Fruit fly (Drosophila melanogaster) whole organism, embryonic: Measurements from ENCODE around the gene Tssk.

Source experiments
- Bdp1 ChIP-seq: fragments of 200-800 bp; sonication (Bioruptor generic); optimal IDR thresholded peaks from 3 replicates; lab custom pipeline; 2016; ENCODE audit warnings: missing biosample characterization, missing genetic modification characterization
- Bgb ChIP-seq: fragments of 200-800 bp; sonication (Bioruptor generic); IDR thresholded peaks from 2 replicates; pipeline ENCODE4 v1.3.6; 2022; ENCODE audit warnings: missing biosample characterization, missing genetic modification characterization; ENCODE audit not compliant: partially characterized antibody
- CG10209 ChIP-seq: fragments of 200-800 bp; sonication (Bioruptor generic); optimal IDR thresholded peaks from 3 replicates; lab custom pipeline; 2017; ENCODE audit warnings: missing biosample characterization, mild to moderate bottlenecking, missing genetic modification characterization, missing genetic modification reagents
- CG10267 ChIP-seq: fragments of 200-800 bp; sonication (Bioruptor generic); optimal IDR thresholded peaks from 2 replicates; lab custom pipeline; 2018; ENCODE audit warnings: missing biosample characterization, mild to moderate bottlenecking, missing genetic modification characterization, moderate library complexity
- CG10654 ChIP-seq: fragments of 200-800 bp; sonication (Bioruptor generic); optimal IDR thresholded peaks from 2 replicates; lab custom pipeline; 2016; ENCODE audit warnings: missing biosample characterization, missing genetic modification characterization
- CG11398 ChIP-seq: fragments of 200-800 bp; sonication (Bioruptor generic); optimal IDR thresholded peaks from 2 replicates; lab custom pipeline; 2016; ENCODE audit warnings: missing biosample characterization, missing genetic modification characterization
- CG11696 ChIP-seq: fragments of 200-800 bp; sonication (Bioruptor generic); IDR thresholded peaks from 2 replicates; pipeline ENCODE4 v1.3.6; 2022; ENCODE audit warnings: missing biosample characterization, missing genetic modification characterization
- CG12299 ChIP-seq: fragments of 200-800 bp; sonication (Bioruptor generic); optimal IDR thresholded peaks from 2 replicates; lab custom pipeline; 2018; ENCODE audit warnings: missing biosample characterization, mild to moderate bottlenecking, missing genetic modification characterization
- CG1233 ChIP-seq: fragments of 200-800 bp; sonication (Bioruptor generic); optimal IDR thresholded peaks from 4 replicates; lab custom pipeline; 2018; ENCODE audit warnings: missing biosample characterization, mild to moderate bottlenecking, missing genetic modification characterization
- CG12659 ChIP-seq: fragments of 200-800 bp; sonication (Bioruptor generic); optimal IDR thresholded peaks from 3 replicates; lab custom pipeline; 2017; ENCODE audit warnings: mild to moderate bottlenecking, missing biosample characterization, missing genetic modification reagents, missing genetic modification characterization
- CG13123 ChIP-seq: fragments of 200-800 bp; sonication (Bioruptor generic); optimal IDR thresholded peaks from 2 replicates; lab custom pipeline; 2016; ENCODE audit warnings: missing biosample characterization, missing genetic modification characterization
- CG13775 ChIP-seq: fragments of 200-800 bp; sonication (Bioruptor generic); optimal IDR thresholded peaks from 3 replicates; lab custom pipeline; 2017; ENCODE audit warnings: missing biosample characterization, mild to moderate bottlenecking, missing genetic modification characterization
- CG14441 ChIP-seq: fragments of 200-800 bp; sonication (Bioruptor generic); IDR thresholded peaks from 2 replicates; pipeline ENCODE4 v1.3.6; 2022; ENCODE audit warnings: missing biosample characterization, missing genetic modification characterization
- CG14710 ChIP-seq: fragments of 200-800 bp; sonication (Bioruptor generic); optimal IDR thresholded peaks from 3 replicates; lab custom pipeline; 2019; ENCODE audit warnings: missing biosample characterization, mild to moderate bottlenecking, missing genetic modification characterization, moderate library complexity
- CG1602 ChIP-seq: fragments of 200-800 bp; sonication (Bioruptor generic); optimal IDR thresholded peaks from 3 replicates; lab custom pipeline; 2016; ENCODE audit warnings: missing biosample characterization, missing genetic modification characterization
- CG17385 ChIP-seq: fragments of 200-800 bp; sonication (Bioruptor generic); optimal IDR thresholded peaks from 3 replicates; lab custom pipeline; 2018; ENCODE audit warnings: missing biosample characterization, mild to moderate bottlenecking, missing genetic modification characterization
- CG18476 ChIP-seq: fragments of 200-800 bp; sonication (Bioruptor generic); optimal IDR thresholded peaks from 2 replicates; lab custom pipeline; 2016; ENCODE audit warnings: missing biosample characterization, mild to moderate bottlenecking, missing genetic modification characterization
- CG3995 ChIP-seq: fragments of 200-800 bp; sonication (Bioruptor generic); optimal IDR thresholded peaks from 3 replicates; lab custom pipeline; 2016; ENCODE audit warnings: missing biosample characterization, missing genetic modification characterization
- CG4820 ChIP-seq: fragments of 200-800 bp; sonication (Bioruptor generic); optimal IDR thresholded peaks from 3 replicates; lab custom pipeline; 2016; ENCODE audit warnings: missing biosample characterization, missing genetic modification characterization
- CG5245 ChIP-seq: fragments of 200-800 bp; sonication (Bioruptor generic); optimal IDR thresholded peaks from 3 replicates; lab custom pipeline; 2016; ENCODE audit warnings: missing biosample characterization, missing genetic modification characterization
- CG6254 ChIP-seq: fragments of 200-800 bp; sonication (Bioruptor generic); optimal IDR thresholded peaks from 3 replicates; lab custom pipeline; 2017; ENCODE audit warnings: mild to moderate bottlenecking, missing biosample characterization, missing genetic modification reagents, missing genetic modification characterization
- CG7271 ChIP-seq: fragments of 200-800 bp; sonication (Bioruptor generic); optimal IDR thresholded peaks from 2 replicates; lab custom pipeline; 2018; ENCODE audit warnings: missing biosample characterization, mild to moderate bottlenecking, missing genetic modification characterization, moderate library complexity
- CG7556 ChIP-seq: fragments of 200-800 bp; sonication (Bioruptor generic); optimal IDR thresholded peaks from 2 replicates; lab custom pipeline; 2017; ENCODE audit warnings: missing biosample characterization, mild to moderate bottlenecking, missing genetic modification characterization
- CG7786 ChIP-seq: fragments of 200-800 bp; sonication (Bioruptor generic); optimal IDR thresholded peaks from 2 replicates; lab custom pipeline; 2016; ENCODE audit warnings: missing biosample characterization, missing genetic modification characterization
- Dref ChIP-seq: fragments of 200-800 bp; sonication (Bioruptor generic); IDR thresholded peaks from 2 replicates; pipeline ENCODE4 v1.3.6; 2022; ENCODE audit warnings: missing biosample characterization, missing genetic modification characterization
- GATAe ChIP-seq: fragments of 200-800 bp; sonication (Bioruptor generic); conservative IDR thresholded peaks from 2 replicates; pipeline ENCODE4 v1.3.6; 2022; ENCODE audit warnings: missing biosample characterization, missing genetic modification characterization
- H15 ChIP-seq: fragments of 200-800 bp; sonication (Bioruptor generic); IDR thresholded peaks from 3 replicates; pipeline ENCODE4 v1.3.6; 2022; ENCODE audit warnings: missing biosample characterization, missing genetic modification characterization
- Lhr ChIP-seq: fragments of 200-800 bp; sonication (Bioruptor generic); optimal IDR thresholded peaks from 3 replicates; lab custom pipeline; 2017; ENCODE audit warnings: mild to moderate bottlenecking, missing biosample characterization, missing genetic modification reagents, missing genetic modification characterization
- Meics ChIP-seq: fragments of 200-800 bp; sonication (Bioruptor generic); optimal IDR thresholded peaks from 2 replicates; lab custom pipeline; 2017; ENCODE audit warnings: missing biosample characterization, mild to moderate bottlenecking, missing genetic modification characterization
- NC2α ChIP-seq: fragments of 200-800 bp; sonication (Bioruptor generic); optimal IDR thresholded peaks from 2 replicates; lab custom pipeline; 2016; ENCODE audit warnings: missing biosample characterization, missing genetic modification characterization
- Neu2 ChIP-seq: fragments of 200-800 bp; sonication (Bioruptor generic); optimal IDR thresholded peaks from 3 replicates; lab custom pipeline; 2016; ENCODE audit warnings: missing biosample characterization, missing genetic modification characterization, borderline replicate concordance
- Sin3A ChIP-seq: fragments of >200 bp; optimal IDR thresholded peaks from 2 replicates; lab custom pipeline; 2018
- Sry-δ ChIP-seq: fragments of 200-800 bp; sonication (Bioruptor generic); optimal IDR thresholded peaks from 2 replicates; lab custom pipeline; 2016; ENCODE audit warnings: missing biosample characterization, missing genetic modification characterization
- Tbp ChIP-seq: fragments of >200 bp; optimal IDR thresholded peaks from 2 replicates; lab custom pipeline; 2018; ENCODE audit warnings: missing biosample characterization, missing genetic modification characterization
- YL-1 ChIP-seq: fragments of 200-800 bp; sonication (Bioruptor generic); optimal IDR thresholded peaks from 3 replicates; lab custom pipeline; 2017; ENCODE audit warnings: missing biosample characterization, mild to moderate bottlenecking, missing genetic modification characterization
- ac ChIP-seq: fragments of 200-800 bp; sonication (Bioruptor generic); optimal IDR thresholded peaks from 3 replicates; lab custom pipeline; 2017; ENCODE audit warnings: missing biosample characterization, mild to moderate bottlenecking, missing genetic modification characterization
- bbx ChIP-seq: fragments of 200-800 bp; sonication (Bioruptor generic); IDR thresholded peaks from 2 replicates; pipeline ENCODE4 v1.3.6; 2022; ENCODE audit warnings: missing biosample characterization, missing genetic modification characterization; ENCODE audit not compliant: partially characterized antibody
- bsh ChIP-seq, 2 experiments: fragments of 200-800 bp; sonication (Bioruptor generic); optimal IDR thresholded peaks; 2 replicates each; lab custom pipeline; 2017 to 2018; ENCODE audit warnings: mild to moderate bottlenecking in 2 of 2, missing biosample characterization in 2 of 2, missing genetic modification characterization in 2 of 2, moderate library complexity in 1 of 2
- crc ChIP-seq: fragments of 200-800 bp; sonication (Bioruptor generic); optimal IDR thresholded peaks from 2 replicates; lab custom pipeline; 2016; ENCODE audit warnings: missing biosample characterization, missing genetic modification characterization
- gem ChIP-seq: fragments of 200-800 bp; sonication (Bioruptor generic); optimal IDR thresholded peaks from 2 replicates; lab custom pipeline; 2019; ENCODE audit warnings: missing biosample characterization, mild to moderate bottlenecking, missing genetic modification characterization, moderate library complexity
- gsb-n ChIP-seq: fragments of 200-800 bp; sonication (Bioruptor generic); optimal IDR thresholded peaks from 3 replicates; lab custom pipeline; 2018; ENCODE audit warnings: missing biosample characterization, mild to moderate bottlenecking, missing genetic modification characterization
- jing ChIP-seq: fragments of 200-800 bp; sonication (Bioruptor generic); optimal IDR thresholded peaks from 2 replicates; lab custom pipeline; 2018; ENCODE audit warnings: missing biosample characterization, mild to moderate bottlenecking, missing genetic modification characterization
- phol ChIP-seq: fragments of 200-800 bp; sonication (Bioruptor generic); optimal IDR thresholded peaks from 3 replicates; lab custom pipeline; 2018; ENCODE audit warnings: missing biosample characterization, mild to moderate bottlenecking, missing genetic modification characterization, moderate library complexity
- rib ChIP-seq: fragments of 200-800 bp; sonication (Bioruptor generic); IDR thresholded peaks from 2 replicates; pipeline ENCODE4 v1.3.6; 2022; ENCODE audit warnings: missing biosample characterization, missing genetic modification characterization
- schlank ChIP-seq: fragments of 200-800 bp; sonication (Bioruptor generic); optimal IDR thresholded peaks from 2 replicates; lab custom pipeline; 2018; ENCODE audit warnings: missing biosample characterization, mild to moderate bottlenecking, missing genetic modification characterization
- so ChIP-seq: fragments of 200-800 bp; sonication (Bioruptor generic); IDR thresholded peaks from 3 replicates; pipeline ENCODE4 v1.3.6; 2022; ENCODE audit warnings: missing biosample characterization, missing genetic modification characterization
- sqz ChIP-seq: fragments of 200-800 bp; sonication (Bioruptor generic); optimal IDR thresholded peaks from 3 replicates; lab custom pipeline; 2018; ENCODE audit warnings: missing biosample characterization, mild to moderate bottlenecking, missing genetic modification characterization
- zen2 ChIP-seq: fragments of 200-800 bp; sonication (Bioruptor generic); IDR thresholded peaks from 3 replicates; pipeline ENCODE4 v1.3.6; 2022; ENCODE audit warnings: missing biosample characterization, missing genetic modification characterization; ENCODE audit not compliant: partially characterized antibody

Gene Tssk

DNA sequence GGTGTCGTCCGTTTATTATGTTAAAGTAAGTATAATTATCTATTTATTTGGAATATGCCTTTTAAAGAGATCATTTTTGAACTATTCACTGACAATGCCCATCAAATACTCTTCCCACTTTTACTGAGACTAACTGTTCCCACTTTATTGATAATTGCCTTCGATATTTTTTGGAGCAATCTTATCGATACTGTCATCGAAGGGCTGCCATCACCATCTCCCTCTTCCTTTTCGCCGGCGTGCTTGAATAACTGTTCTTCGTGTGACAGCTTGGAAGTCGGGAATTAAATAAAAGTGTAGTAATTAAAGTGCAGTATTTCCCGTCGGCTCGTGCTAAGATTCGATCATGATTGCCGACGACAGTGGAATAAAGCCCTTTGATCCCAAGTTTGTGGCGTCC, 7.7 kb upstream of the Tssk start, which contains the start of gene qin (continued):
- TF ChIP-seq CG12299 (tag; lab: Kevin White, UChicago) (no peak), Neu2 (no peak), Bgb (GFP tag; lab: Robert Waterston, UW) (no peak), crc (GFP tag; lab: Kevin White, UChicago) (no peak), CG4820 (GFP tag; lab: Kevin White, UChicago) (no peak), CG10654 (GFP tag; lab: Kevin White, UChicago) (no peak), CG12659 (no peak), CG14441 (GFP tag; lab: Robert Waterston, UW) (no peak), CG7271 (tag; lab: Kevin White, UChicago) (no peak), Dref (peak; percentile 49)

DNA sequence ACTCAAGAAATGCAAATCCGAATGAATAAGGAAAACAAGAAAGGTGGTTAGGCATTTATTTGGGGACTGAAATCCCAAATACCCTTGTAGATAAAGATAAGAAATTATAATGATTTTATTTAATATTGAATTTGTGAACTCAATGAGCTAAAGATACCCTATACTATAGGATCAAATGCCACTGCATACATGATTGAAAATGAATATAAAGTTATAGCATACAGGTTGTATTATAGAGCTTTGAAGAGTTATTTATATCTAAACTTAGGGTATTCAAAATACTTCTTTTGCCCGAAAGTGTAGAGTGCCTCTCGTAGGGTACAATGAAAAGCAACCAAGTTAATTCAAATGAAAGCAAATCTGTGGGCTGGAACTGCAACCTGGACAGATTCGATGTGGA, 17.5 kb downstream of the Tssk start:
- TF ChIP-seq CG1233 (GFP tag; lab: Kevin White, UChicago) (no peak), so (no peak), Tbp (no peak), H15 (GFP tag; lab: Robert Waterston, UW) (no peak), CG6254 (GFP tag; lab: Kevin White, UChicago) (no peak), Sin3A (lab: Kevin White, UChicago) (no peak), Sry-δ (no peak), CG7556 (GFP tag; lab: Kevin White, UChicago) (no peak), CG14710 (tag; lab: Kevin White, UChicago) (no peak), Meics (GFP tag; lab: Kevin White, UChicago) (no peak), CG17385 (no peak), Lhr (GFP tag; lab: Kevin White, UChicago) (no peak)

DNA sequence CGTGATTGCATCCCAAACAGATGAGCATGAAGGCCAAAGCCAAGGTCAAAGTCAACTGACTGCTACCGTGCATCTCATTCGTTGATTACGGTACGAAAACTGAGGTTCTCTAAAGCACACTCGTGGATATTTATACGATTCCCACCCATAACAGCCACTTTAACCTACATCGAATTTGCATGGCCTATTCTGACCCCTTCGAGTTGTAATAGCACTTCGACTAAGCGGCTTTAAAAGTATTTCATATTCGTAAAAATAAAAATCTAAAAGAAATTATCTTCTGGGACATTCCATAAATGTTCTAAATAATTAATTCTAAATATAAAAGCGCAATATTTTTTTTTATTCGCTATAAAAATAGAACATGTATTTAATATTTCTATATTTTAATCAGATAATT, 18.9 kb downstream of the Tssk start, which contains the start of gene CG7695:
Gene CG7695 (minus strand): TSS at position 101 of the 400 bp plus-strand sequence.
- TF ChIP-seq CG18476 (no peak), ac (GFP tag; lab: Kevin White, UChicago) (no peak), CG11696 (no peak), CG10209 (no peak), CG5245 (no peak), CG10267 (tag; lab: Kevin White, UChicago) (no peak), rib (GFP tag; lab: Robert Waterston, UW) (no peak), gsb-n (tag; lab: Kevin White, UChicago) (no peak), Bdp1 (no peak), CG7786 (GFP tag; lab: Kevin White, UChicago) (no peak), CG3995 (no peak)

DNA sequence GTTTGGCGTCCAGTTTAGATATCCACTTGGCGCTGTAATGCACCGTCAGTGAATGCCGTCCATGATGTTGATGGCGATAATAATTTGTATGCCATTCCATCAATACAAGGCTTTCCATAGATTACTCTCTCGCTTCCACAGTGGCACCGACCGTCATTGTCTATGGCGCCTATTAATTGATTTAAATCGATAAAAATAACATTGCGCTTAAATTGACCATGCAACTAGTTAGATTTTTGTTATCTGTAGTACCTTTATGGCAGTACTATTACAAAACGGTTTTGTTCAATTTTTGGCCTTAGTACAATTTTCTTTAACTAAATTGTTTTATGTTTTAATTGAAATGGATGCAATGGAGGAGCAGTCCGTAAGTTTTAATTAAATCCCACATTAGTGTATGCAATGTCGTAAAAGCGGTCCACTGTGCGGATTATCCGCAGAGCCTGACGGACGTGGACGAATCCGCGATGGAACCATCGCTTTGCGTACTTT, 21.0 kb downstream of the Tssk start:
- TF ChIP-seq gem (tag; lab: Kevin White, UChicago): no peak
- TF ChIP-seq sqz (GFP tag; lab: Kevin White, UChicago): no peak
- peak; percentile 44 for TF ChIP-seq CG13775
- TF ChIP-seq phol: no peak
- no peak for TF ChIP-seq jing (GFP tag; lab: Kevin White, UChicago)
- TF ChIP-seq bsh (GFP tag; optimal IDR thresholded peaks at IDR 0.05; lab: Kevin White, UChicago): peak in 1 of 2 experiments; percentile 4
- TF ChIP-seq schlank (tag; lab: Kevin White, UChicago): no peak
- TF ChIP-seq bbx (GFP tag; lab: Robert Waterston, UW): no peak
- TF ChIP-seq CG11398 (GFP tag; lab: Kevin White, UChicago): no peak
- no peak for TF ChIP-seq NC2α (GFP tag; lab: Kevin White, UChicago)
- TF ChIP-seq zen2 (GFP tag; lab: Robert Waterston, UW): no peak
- TF ChIP-seq GATAe: no peak
- TF ChIP-seq CG13123 (GFP tag; lab: Kevin White, UChicago): no peak
- no peak for TF ChIP-seq YL-1 (GFP tag; lab: Kevin White, UChicago)
- TF ChIP-seq CG1602 (GFP tag; lab: Kevin White, UChicago): no peak
